Fruit fly (Drosophila melanogaster) whole organism, embryonic: ENCODE measurements around the gene CG14352.
A peak's percentile ranks its signal among the peaks of the same experiment; 100 is the strongest.

ENCODE experiments used
- Ada2b ChIP-seq: fragments of 200-800 bp; sonication (Bioruptor generic); IDR thresholded peaks from 2 replicates; pipeline ENCODE4 v1.3.6; 2022; ENCODE audit warnings: missing biosample characterization, missing genetic modification characterization
- Bgb ChIP-seq: fragments of 200-800 bp; sonication (Bioruptor generic); IDR thresholded peaks from 2 replicates; pipeline ENCODE4 v1.3.6; 2022; ENCODE audit warnings: missing biosample characterization, missing genetic modification characterization; ENCODE audit not compliant: partially characterized antibody
- CG11085 ChIP-seq: fragments of 200-800 bp; sonication (Bioruptor generic); IDR thresholded peaks from 2 replicates; pipeline ENCODE4 v1.3.6; 2022; ENCODE audit warnings: missing biosample characterization, missing genetic modification characterization
- CG11504 ChIP-seq: fragments of 200-800 bp; sonication (Bioruptor generic); optimal IDR thresholded peaks from 3 replicates; lab custom pipeline; 2019; ENCODE audit warnings: missing biosample characterization, mild to moderate bottlenecking, missing genetic modification characterization, moderate library complexity
- CG11560 ChIP-seq: fragments of 200-800 bp; sonication (Bioruptor generic); IDR thresholded peaks from 3 replicates; pipeline ENCODE4 v1.3.6; 2022; ENCODE audit warnings: missing biosample characterization, missing genetic modification characterization
- CG12155 ChIP-seq: fragments of 200-800 bp; sonication (Bioruptor generic); optimal IDR thresholded peaks from 3 replicates; lab custom pipeline; 2016; ENCODE audit warnings: missing biosample characterization, missing genetic modification characterization
- CG12299 ChIP-seq: fragments of 200-800 bp; sonication (Bioruptor generic); optimal IDR thresholded peaks from 2 replicates; lab custom pipeline; 2018; ENCODE audit warnings: missing biosample characterization, mild to moderate bottlenecking, missing genetic modification characterization
- CG1647 ChIP-seq: fragments of 200-800 bp; sonication (Bioruptor generic); optimal IDR thresholded peaks from 3 replicates; lab custom pipeline; 2016; ENCODE audit warnings: missing biosample characterization, missing genetic modification characterization
- CG16779 ChIP-seq: fragments of 200-800 bp; sonication (Bioruptor generic); IDR thresholded peaks from 2 replicates; pipeline ENCODE4 v1.3.6; 2022; ENCODE audit warnings: missing biosample characterization, missing genetic modification characterization
- CG1832 ChIP-seq: fragments of 200-800 bp; sonication (Bioruptor generic); optimal IDR thresholded peaks from 2 replicates; lab custom pipeline; 2017; ENCODE audit warnings: missing biosample characterization, mild to moderate bottlenecking, missing genetic modification characterization, inconsistent platforms
- CG2116 ChIP-seq: fragments of 200-800 bp; sonication (Bioruptor generic); optimal IDR thresholded peaks from 3 replicates; lab custom pipeline; 2018; ENCODE audit warnings: missing biosample characterization, mild to moderate bottlenecking, missing genetic modification characterization
- CG31365 ChIP-seq: fragments of 200-800 bp; sonication (Bioruptor generic); optimal IDR thresholded peaks from 2 replicates; lab custom pipeline; 2018; ENCODE audit warnings: missing biosample characterization, mild to moderate bottlenecking, missing genetic modification characterization
- CG31441 ChIP-seq: fragments of 200-800 bp; sonication (Bioruptor generic); IDR thresholded peaks from 2 replicates; pipeline ENCODE4 v1.3.6; 2022; ENCODE audit warnings: missing biosample characterization, missing genetic modification characterization
- CG4328 ChIP-seq: fragments of 200-800 bp; sonication (Bioruptor generic); optimal IDR thresholded peaks from 3 replicates; lab custom pipeline; 2017; ENCODE audit warnings: missing biosample characterization, missing genetic modification reagents, missing genetic modification characterization
- CG4424 ChIP-seq: fragments of 200-800 bp; sonication (Bioruptor generic); optimal IDR thresholded peaks from 3 replicates; lab custom pipeline; 2016; ENCODE audit warnings: missing biosample characterization, missing genetic modification characterization
- CG6272 ChIP-seq: fragments of 200-800 bp; sonication (Bioruptor generic); IDR thresholded peaks from 2 replicates; pipeline ENCODE4 v1.3.6; 2022; ENCODE audit warnings: missing biosample characterization, missing genetic modification characterization
- CG8924 ChIP-seq: fragments of 200-800 bp; optimal IDR thresholded peaks from 3 replicates; lab custom pipeline; 2019; ENCODE audit warnings: missing biosample characterization, mild to moderate bottlenecking, missing genetic modification characterization, moderate library complexity
- CG9876 ChIP-seq: fragments of 200-800 bp; sonication (Bioruptor generic); optimal IDR thresholded peaks from 2 replicates; lab custom pipeline; 2016; ENCODE audit warnings: missing biosample characterization, missing genetic modification characterization
- CoRest ChIP-seq: fragments of 200-800 bp; sonication (Bioruptor generic); optimal IDR thresholded peaks from 3 replicates; lab custom pipeline; 2018; ENCODE audit warnings: missing biosample characterization, mild to moderate bottlenecking, missing genetic modification characterization, moderate library complexity
- CrebB ChIP-seq: fragments of 200-800 bp; sonication (Bioruptor generic); optimal IDR thresholded peaks from 3 replicates; lab custom pipeline; 2018; ENCODE audit warnings: missing biosample characterization, mild to moderate bottlenecking, missing genetic modification characterization
- D ChIP-seq, 2 experiments: fragments of 200-800 bp in 1 of 2; fragments of >200 bp in 1 of 2; sonication (Bioruptor generic) in 1 of 2; optimal IDR thresholded peaks; 2 replicates in 1 of 2; 3 replicates in 1 of 2; lab custom pipeline; 2017; ENCODE audit warnings: mild to moderate bottlenecking in 1 of 2, missing biosample characterization in 1 of 2, missing genetic modification characterization in 1 of 2, missing genetic modification reagents in 1 of 2
- Drgx ChIP-seq: fragments of 200-800 bp; sonication (Bioruptor generic); IDR thresholded peaks from 2 replicates; pipeline ENCODE4 v1.3.6; 2022; ENCODE audit warnings: missing biosample characterization, missing genetic modification characterization
- Ets97D ChIP-seq: fragments of 200-800 bp; sonication (Bioruptor generic); optimal IDR thresholded peaks from 3 replicates; lab custom pipeline; 2016; ENCODE audit warnings: missing biosample characterization, missing genetic modification characterization
- Gug ChIP-seq: fragments of 200-800 bp; sonication (Bioruptor generic); IDR thresholded peaks from 4 replicates; pipeline ENCODE4 v1.3.6; 2022; ENCODE audit warnings: missing biosample characterization, missing genetic modification characterization
- HLH4C ChIP-seq: fragments of 200-800 bp; sonication (Bioruptor generic); IDR thresholded peaks from 3 replicates; pipeline ENCODE4 v1.3.6; 2022; ENCODE audit warnings: missing biosample characterization, missing genetic modification characterization; ENCODE audit not compliant: partially characterized antibody
- Kr ChIP-seq: fragments of 200-800 bp; sonication (Bioruptor generic); optimal IDR thresholded peaks from 2 replicates; lab custom pipeline; 2017; ENCODE audit warnings: missing biosample characterization, mild to moderate bottlenecking, missing genetic modification characterization
- Meics ChIP-seq: fragments of 200-800 bp; sonication (Bioruptor generic); optimal IDR thresholded peaks from 2 replicates; lab custom pipeline; 2017; ENCODE audit warnings: missing biosample characterization, mild to moderate bottlenecking, missing genetic modification characterization
- Mrtf ChIP-seq: fragments of 200-800 bp; sonication (Bioruptor generic); IDR thresholded peaks from 3 replicates; pipeline ENCODE4 v1.3.6; 2022; ENCODE audit warnings: missing biosample characterization, missing genetic modification characterization
- Myb ChIP-seq: fragments of 200-800 bp; sonication (Bioruptor generic); optimal IDR thresholded peaks from 2 replicates; lab custom pipeline; 2016; ENCODE audit warnings: missing biosample characterization, missing genetic modification characterization
- NFAT ChIP-seq: fragments of 200-800 bp; sonication (Bioruptor generic); IDR thresholded peaks from 2 replicates; pipeline ENCODE4 v1.3.6; 2022; ENCODE audit warnings: missing biosample characterization, missing genetic modification characterization
- NfI ChIP-seq: fragments of 200-800 bp; sonication (Bioruptor generic); optimal IDR thresholded peaks from 3 replicates; lab custom pipeline; 2018; ENCODE audit warnings: missing biosample characterization, mild to moderate bottlenecking, missing genetic modification characterization, moderate library complexity
- Poxn ChIP-seq: fragments of 200-800 bp; sonication (Bioruptor generic); IDR thresholded peaks from 2 replicates; pipeline ENCODE4 v1.3.6; 2022; ENCODE audit warnings: missing biosample characterization, missing genetic modification characterization
- Side ChIP-seq: fragments of 200-800 bp; sonication (Bioruptor generic); optimal IDR thresholded peaks from 2 replicates; lab custom pipeline; 2016; ENCODE audit warnings: missing biosample characterization, missing genetic modification characterization
- ara ChIP-seq: fragments of 200-800 bp; sonication (Bioruptor generic); IDR thresholded peaks from 2 replicates; pipeline ENCODE4 v1.3.6; 2022; ENCODE audit warnings: missing biosample characterization, missing genetic modification characterization
- az2 ChIP-seq: fragments of 200-800 bp; sonication (Bioruptor generic); optimal IDR thresholded peaks from 3 replicates; lab custom pipeline; 2016; ENCODE audit warnings: missing biosample characterization, missing genetic modification characterization
- bbx ChIP-seq: fragments of 200-800 bp; sonication (Bioruptor generic); IDR thresholded peaks from 2 replicates; pipeline ENCODE4 v1.3.6; 2022; ENCODE audit warnings: missing biosample characterization, missing genetic modification characterization; ENCODE audit not compliant: partially characterized antibody
- chif ChIP-seq, 2 experiments: fragments of 200-800 bp; sonication (Bioruptor generic); optimal IDR thresholded peaks; 3 replicates each; lab custom pipeline; 2016; ENCODE audit warnings: missing biosample characterization in 2 of 2, missing genetic modification characterization in 2 of 2
- chn ChIP-seq: fragments of 200-800 bp; sonication (Bioruptor generic); optimal IDR thresholded peaks from 2 replicates; lab custom pipeline; 2016; ENCODE audit warnings: missing biosample characterization, missing genetic modification characterization
- crol ChIP-seq: fragments of 200-800 bp; sonication (Bioruptor generic); IDR thresholded peaks from 2 replicates; pipeline ENCODE4 v1.3.6; 2022; ENCODE audit warnings: missing biosample characterization, missing genetic modification characterization
- dpn ChIP-seq, 2 experiments: fragments of 200-800 bp; sonication (Bioruptor generic); optimal IDR thresholded peaks; 3 replicates each; lab custom pipeline; 2016; ENCODE audit warnings: missing biosample characterization in 2 of 2, missing genetic modification characterization in 2 of 2
- dysf ChIP-seq: fragments of 200-800 bp; sonication (Bioruptor generic); IDR thresholded peaks from 3 replicates; pipeline ENCODE4 v1.3.6; 2022; ENCODE audit warnings: missing biosample characterization, missing genetic modification characterization
- emc ChIP-seq: fragments of 200-800 bp; sonication (Bioruptor generic); optimal IDR thresholded peaks from 2 replicates; lab custom pipeline; 2016; ENCODE audit warnings: missing biosample characterization, missing genetic modification characterization
- esg ChIP-seq: fragments of 200-800 bp; sonication (Bioruptor generic); conservative IDR thresholded peaks from 2 replicates; pipeline ENCODE4 v1.3.6; 2022; ENCODE audit warnings: missing biosample characterization, missing genetic modification characterization
- ewg ChIP-seq: fragments of 200-800 bp; sonication (Bioruptor generic); optimal IDR thresholded peaks from 3 replicates; lab custom pipeline; 2017; ENCODE audit warnings: mild to moderate bottlenecking, missing biosample characterization, missing genetic modification reagents, missing genetic modification characterization
- fd64A ChIP-seq: fragments of 200-800 bp; sonication (Bioruptor generic); optimal IDR thresholded peaks from 3 replicates; lab custom pipeline; 2018; ENCODE audit warnings: missing biosample characterization, mild to moderate bottlenecking, missing genetic modification characterization
- kah ChIP-seq: fragments of 200-800 bp; sonication (Bioruptor generic); optimal IDR thresholded peaks from 2 replicates; lab custom pipeline; 2018; ENCODE audit warnings: missing biosample characterization, mild to moderate bottlenecking, missing genetic modification characterization
- lab ChIP-seq: fragments of 200-800 bp; sonication (Bioruptor generic); optimal IDR thresholded peaks from 3 replicates; lab custom pipeline; 2017; ENCODE audit warnings: missing biosample characterization, missing genetic modification characterization, mild to moderate bottlenecking, moderate library complexity, missing genetic modification reagents
- nom ChIP-seq: fragments of 200-800 bp; sonication (Bioruptor generic); optimal IDR thresholded peaks from 2 replicates; lab custom pipeline; 2017; ENCODE audit warnings: missing biosample characterization, missing genetic modification characterization, mild to moderate bottlenecking, moderate library complexity, missing genetic modification reagents
- pb ChIP-seq: fragments of 200-800 bp; sonication (Bioruptor generic); optimal IDR thresholded peaks from 3 replicates; lab custom pipeline; 2016; ENCODE audit warnings: missing biosample characterization, missing genetic modification characterization
- sima ChIP-seq: fragments of 200-800 bp; sonication (Bioruptor generic); optimal IDR thresholded peaks from 2 replicates; lab custom pipeline; 2016; ENCODE audit warnings: missing biosample characterization, missing genetic modification characterization
- zen2 ChIP-seq: fragments of 200-800 bp; sonication (Bioruptor generic); IDR thresholded peaks from 3 replicates; pipeline ENCODE4 v1.3.6; 2022; ENCODE audit warnings: missing biosample characterization, missing genetic modification characterization; ENCODE audit not compliant: partially characterized antibody

Gene CG14352

DNA sequence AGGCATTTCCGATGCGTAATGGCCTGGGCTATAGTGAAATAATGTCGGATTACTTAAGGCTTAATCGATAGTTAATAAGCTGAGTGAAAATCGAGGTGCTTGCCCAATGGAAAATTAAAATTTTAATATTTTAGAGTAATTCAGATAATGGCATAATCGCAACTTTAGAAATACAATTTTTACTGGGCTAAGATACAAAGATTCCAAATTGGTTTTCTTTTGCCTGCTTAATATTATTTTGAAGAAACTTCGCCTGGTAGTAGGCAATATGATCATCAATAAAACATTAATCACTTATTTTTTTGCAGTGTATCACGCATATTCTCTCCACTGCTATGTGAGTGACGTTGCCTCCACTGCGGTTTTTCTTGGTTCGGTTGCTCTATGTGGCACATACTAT lies 8.0 kb downstream of the CG14352 start (continued):
- no peak for TF ChIP-seq NFAT (GFP tag; lab: Robert Waterston, UW)
- peak; percentile 46 for TF ChIP-seq CG4424 (GFP tag; lab: Kevin White, UChicago)
- TF ChIP-seq CG11504 (tag; lab: Kevin White, UChicago) = peak; percentile 68
- TF ChIP-seq CG8924 (tag; lab: Kevin White, UChicago) = peak; percentile 36
- no peak for TF ChIP-seq Bgb (GFP tag; lab: Robert Waterston, UW)
- no peak for TF ChIP-seq Poxn (GFP tag; lab: Robert Waterston, UW)
- TF ChIP-seq CG11560 (tag; lab: Robert Waterston, UW) = no peak
- TF ChIP-seq esg = peak; percentile 24; the same call in 1 of the 2 replicates
- TF ChIP-seq dysf = 0 out of 3 replicates have a peak, but pooled peaks have one; percentile 35
- TF ChIP-seq lab (GFP tag; lab: Kevin White, UChicago) = peak; percentile 68
- TF ChIP-seq CoRest (tag; lab: Kevin White, UChicago) = peak; percentile 56
- no peak for TF ChIP-seq Gug (GFP tag; lab: Robert Waterston, UW)
- no peak for TF ChIP-seq pb (GFP tag; lab: Kevin White, UChicago)
- no peak for TF ChIP-seq CG9876
- TF ChIP-seq CG16779 = no peak
- no peak for TF ChIP-seq Kr (GFP tag; lab: Kevin White, UChicago)
- TF ChIP-seq az2 (GFP tag; lab: Kevin White, UChicago) = peak; percentile 4
- no peak for TF ChIP-seq chn (GFP tag; lab: Kevin White, UChicago)
- TF ChIP-seq chif (GFP tag; optimal IDR thresholded peaks at IDR 0.05; lab: Kevin White, UChicago) = peak in 1 of 2 experiments; percentile 12
- TF ChIP-seq CG31365 (tag; lab: Kevin White, UChicago) = no peak
- TF ChIP-seq D (optimal IDR thresholded peaks at IDR 0.05; lab: Kevin White, UChicago) = no peak
- no peak for TF ChIP-seq D (GFP tag; optimal IDR thresholded peaks at IDR 0.05; lab: Kevin White, UChicago)
- no peak for TF ChIP-seq CG12155
- TF ChIP-seq kah (GFP tag; lab: Kevin White, UChicago) = no peak
- TF ChIP-seq ara (GFP tag; lab: Robert Waterston, UW) = no peak
- peak; percentile 10 for TF ChIP-seq Myb (GFP tag; lab: Kevin White, UChicago)
- peak; percentile 22; the same call in 1 of the 2 replicates for TF ChIP-seq Ada2b (GFP tag; lab: Robert Waterston, UW)
- TF ChIP-seq CG31441 (GFP tag; lab: Robert Waterston, UW) = peak; percentile 57; the same call in 1 of the 2 replicates
- TF ChIP-seq Drgx (GFP tag; lab: Robert Waterston, UW) = no peak
- TF ChIP-seq NfI (GFP tag; lab: Kevin White, UChicago) = no peak
- TF ChIP-seq CG12299 = no peak
- no peak for TF ChIP-seq Mrtf (GFP tag; lab: Robert Waterston, UW)
- peak; percentile 6 for TF ChIP-seq CG2116 (GFP tag; lab: Kevin White, UChicago)
- peak; percentile 10 for TF ChIP-seq CG4328 (GFP tag; lab: Kevin White, UChicago)
- TF ChIP-seq CG1832 (GFP tag; lab: Kevin White, UChicago) = no peak
- no peak for TF ChIP-seq CG11085 (GFP tag; lab: Robert Waterston, UW)
- TF ChIP-seq CG6272 (GFP tag; lab: Robert Waterston, UW) = no peak
- TF ChIP-seq crol (GFP tag; lab: Robert Waterston, UW) = no peak
- TF ChIP-seq sima (GFP tag; lab: Kevin White, UChicago) = no peak
- no peak for TF ChIP-seq Ets97D (GFP tag; lab: Kevin White, UChicago)
- TF ChIP-seq Side (GFP tag; lab: Kevin White, UChicago) = no peak
- no peak for TF ChIP-seq bbx (GFP tag; lab: Robert Waterston, UW)
- no peak for TF ChIP-seq CG1647 (GFP tag; lab: Kevin White, UChicago)
- TF ChIP-seq ewg (GFP tag; lab: Kevin White, UChicago) = peak; percentile 7
- TF ChIP-seq dpn (GFP tag; optimal IDR thresholded peaks at IDR 0.05; lab: Kevin White, UChicago) = no peak
- TF ChIP-seq Meics (GFP tag; lab: Kevin White, UChicago) = peak; percentile 73
- TF ChIP-seq nom = no peak
- TF ChIP-seq zen2 (GFP tag; lab: Robert Waterston, UW) = no peak
- TF ChIP-seq emc (GFP tag; lab: Kevin White, UChicago) = no peak
- TF ChIP-seq CrebB = no peak
- TF ChIP-seq HLH4C (GFP tag; lab: Robert Waterston, UW) = no peak
- TF ChIP-seq fd64A (GFP tag; lab: Kevin White, UChicago) = no peak
